Worm (Caenorhabditis elegans): Measurements from ENCODE around the gene str-30.

str-30 gene

DNA sequence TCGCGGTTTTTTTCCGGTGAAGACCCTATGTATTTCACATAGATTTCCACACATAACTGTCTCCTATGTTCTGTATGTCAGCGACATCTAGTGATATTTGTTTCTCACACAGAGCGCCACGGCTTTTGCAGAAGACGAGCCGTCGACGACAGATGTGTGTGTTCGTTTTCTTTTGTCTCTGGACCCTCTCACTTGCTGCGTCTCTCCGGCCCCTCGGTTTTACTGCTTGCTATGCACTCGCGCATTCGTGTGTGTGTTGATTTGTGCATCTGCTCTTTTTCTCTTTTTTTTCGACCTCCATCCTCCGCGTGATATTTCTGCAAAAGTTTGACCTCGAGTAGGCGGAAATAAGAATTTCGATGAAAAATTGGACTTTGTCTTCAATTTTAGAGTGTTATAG lies 36.1 kb upstream of the str-30 start (continued):
- TF ChIP-seq nhr-12 (tag; optimal IDR thresholded peaks at IDR 0.05) (no peak), lin-35 (GFP tag; optimal IDR thresholded peaks at IDR 0.05) (peak in 1 of 2 experiments; percentile 21), F16B12.6 (tag; optimal IDR thresholded peaks at IDR 0.05) (no peak), sup-37 (GFP tag; optimal IDR thresholded peaks at IDR 0.05) (no peak), ceh-88 (GFP tag; IDR thresholded peaks at IDR 0.05) (no peak), snu-23 (GFP tag; optimal IDR thresholded peaks at IDR 0.05) (no peak), alr-1 (tag; optimal IDR thresholded peaks at IDR 0.05; ENCODE audit: borderline replicate concordance) (no peak), nhr-71 (tag; optimal IDR thresholded peaks at IDR 0.05) (peak; percentile 45), pag-3 (tag; optimal IDR thresholded peaks at IDR 0.05; ENCODE audit: borderline replicate concordance, insufficient read depth) (no peak), xbp-1 (tag; optimal IDR thresholded peaks at IDR 0.05) (no peak), mef-2 (tag; optimal IDR thresholded peaks at IDR 0.05) (no peak), nhr-20 (tag; optimal IDR thresholded peaks at IDR 0.05) (no peak), elt-3 (tag; optimal IDR thresholded peaks at IDR 0.05) (no peak), nhr-84 (tag; optimal IDR thresholded peaks at IDR 0.05) (no peak), tbx-2 (tag; optimal IDR thresholded peaks at IDR 0.05) (no peak), zip-4 (GFP tag; optimal IDR thresholded peaks at IDR 0.05) (no peak), aha-1 (tag; optimal IDR thresholded peaks at IDR 0.05) (no peak), dpl-1 (GFP tag; optimal IDR thresholded peaks at IDR 0.05) (peak in 1 of 3 experiments; percentile 11), mep-1 (tag; optimal IDR thresholded peaks at IDR 0.05) (peak; percentile 48), efl-1 (optimal IDR thresholded peaks at IDR 0.05) (peak; percentile 7 to 23), efl-1 (GFP tag; optimal IDR thresholded peaks at IDR 0.05 in 1 of 2) (peak; percentile 8 to 10), Y116A8C.19 (tag; optimal IDR thresholded peaks at IDR 0.05; ENCODE audit: borderline replicate concordance) (no peak), nhr-90 (tag; optimal IDR thresholded peaks at IDR 0.05; ENCODE audit: poor library complexity) (no peak), unc-130 (tag; optimal IDR thresholded peaks at IDR 0.05) (no peak), ets-5 (GFP tag; IDR thresholded peaks at IDR 0.05) (no peak), hlh-17 (GFP tag; optimal IDR thresholded peaks at IDR 0.05; ENCODE audit: borderline replicate concordance) (no peak), ztf-11 (tag; optimal IDR thresholded peaks at IDR 0.05) (no peak), lin-13 (GFP tag; optimal IDR thresholded peaks at IDR 0.05) (no peak), nhr-47 (tag; optimal IDR thresholded peaks at IDR 0.05) (peak; percentile 30), mdl-1 (tag; optimal IDR thresholded peaks at IDR 0.05) (peak in 1 of 2 experiments; percentile 12), nhr-28 (tag; optimal IDR thresholded peaks at IDR 0.05) (no peak), lin-39 (tag; optimal IDR thresholded peaks at IDR 0.05) (no peak), unc-30 (tag; optimal IDR thresholded peaks at IDR 0.05) (no peak), jun-1 (tag; optimal IDR thresholded peaks at IDR 0.05) (no peak), pqm-1 (tag; optimal IDR thresholded peaks at IDR 0.05) (no peak), nhr-19 (GFP tag; conservative IDR thresholded peaks at IDR 0.05) (no peak), swsn-7 (tag; optimal IDR thresholded peaks at IDR 0.05) (no peak)

DNA sequence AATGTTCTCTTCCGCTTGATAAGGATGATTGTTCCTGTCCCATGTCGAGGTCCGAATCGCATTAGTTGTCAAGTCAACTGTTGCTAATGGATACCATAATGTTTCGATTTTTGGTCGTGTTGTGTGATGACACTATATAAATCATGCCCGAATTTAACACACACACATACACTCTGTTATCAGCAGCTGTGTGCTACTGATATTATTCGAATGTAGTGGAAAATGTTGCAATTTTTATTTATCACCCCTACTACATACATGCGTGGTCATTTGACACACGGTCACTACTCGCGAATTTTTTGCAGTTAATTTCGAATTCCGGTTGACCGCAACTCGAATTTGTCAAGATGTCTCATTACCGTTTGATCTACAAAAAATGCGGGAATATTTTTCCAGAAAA lies 32.3 kb upstream of the str-30 start:
- peak; percentile 37 for TF ChIP-seq elt-2 (tag; optimal IDR thresholded peaks at IDR 0.05)
- no peak for TF ChIP-seq aly-2 (tag; optimal IDR thresholded peaks at IDR 0.05)
- no peak for TF ChIP-seq hlh-17 (GFP tag; optimal IDR thresholded peaks at IDR 0.05; ENCODE audit: borderline replicate concordance)
- no peak for TF ChIP-seq snu-23 (GFP tag; optimal IDR thresholded peaks at IDR 0.05)

DNA sequence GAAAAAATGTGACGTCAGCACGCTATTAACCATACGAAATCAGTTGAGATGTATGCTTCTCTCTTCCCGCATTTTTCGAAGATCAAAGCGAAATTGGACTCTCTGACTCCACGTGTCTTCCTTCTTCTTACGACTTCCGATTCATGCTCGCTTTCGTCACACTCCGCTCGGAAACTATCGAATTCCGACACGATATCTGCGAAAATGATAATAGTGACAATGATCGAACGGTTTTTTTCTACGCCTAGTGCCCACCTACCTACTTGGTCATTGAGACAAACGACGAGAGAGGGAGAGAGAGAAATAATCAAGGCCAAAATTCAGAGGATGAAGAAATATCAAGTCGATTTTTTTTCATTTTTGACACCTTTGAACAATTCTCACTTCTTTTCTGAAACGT lies 31.2 kb upstream of the str-30 start:
- TF ChIP-seq nhr-85 (tag), result peak; percentile 65
- TF ChIP-seq hpl-2 (GFP tag; optimal IDR thresholded peaks at IDR 0.05), result no peak
- TF ChIP-seq egl-27 (tag; optimal IDR thresholded peaks at IDR 0.05), result no peak
- no peak for TF ChIP-seq egl-13 (tag; optimal IDR thresholded peaks at IDR 0.05)
- TF ChIP-seq mab-9 (GFP tag; IDR thresholded peaks at IDR 0.05), result no peak
- no peak for TF ChIP-seq lir-3 (tag; optimal IDR thresholded peaks at IDR 0.05; ENCODE audit: poor library complexity)
- TF ChIP-seq ets-5 (GFP tag; IDR thresholded peaks at IDR 0.05), result no peak
- no peak for TF ChIP-seq lsy-2 (tag; optimal IDR thresholded peaks at IDR 0.05)
- peak; percentile 12 for TF ChIP-seq mep-1 (tag; optimal IDR thresholded peaks at IDR 0.05)
- TF ChIP-seq blmp-1 (tag; optimal IDR thresholded peaks at IDR 0.05), result peak; percentile 72
- no peak for TF ChIP-seq C04F5.9 (tag; optimal IDR thresholded peaks at IDR 0.05)
- no peak for TF ChIP-seq lin-15B (tag; optimal IDR thresholded peaks at IDR 0.05)
- TF ChIP-seq aha-1 (tag; optimal IDR thresholded peaks at IDR 0.05), result no peak
